Worm (Caenorhabditis elegans) whole organism, young adult: ENCODE data around the gene Y105C5B.20.
"Not testable (repeated sequence)": the region's sequence is repeated elsewhere in the genome, so short reads cannot be mapped to it uniquely, and the experiment has no call there.

Experiments
- B0019.2 ChIP-seq: fragments of 200-800 bp; sonication (Bioruptor generic); conservative IDR thresholded peaks from 2 replicates; pipeline ENCODE4 v1.3.6; 2022; ENCODE audit warnings: missing genetic modification reagents, missing genetic modification characterization, missing compliant biosample characterization
- B0261.1 ChIP-seq: sonication (generic microtip); optimal IDR thresholded peaks from 2 replicates; lab custom pipeline; 2016; ENCODE audit warnings: mild to moderate bottlenecking, missing genetic modification characterization, moderate library complexity, missing compliant biosample characterization
- C06A6.2 ChIP-seq: fragments of 200-800 bp; sonication (Bioruptor generic); conservative IDR thresholded peaks from 2 replicates; pipeline ENCODE4 v1.3.6; 2022; ENCODE audit warnings: missing genetic modification characterization, missing compliant biosample characterization
- D2030.7 ChIP-seq: fragments of 200-800 bp; sonication (Bioruptor generic); IDR thresholded peaks from 2 replicates; pipeline ENCODE4 v1.3.6; 2022; ENCODE audit warnings: missing genetic modification reagents, missing genetic modification characterization, missing compliant biosample characterization
- F22D6.2 ChIP-seq: sonication (generic microtip); optimal IDR thresholded peaks from 2 replicates; lab custom pipeline; 2016; ENCODE audit warnings: mild to moderate bottlenecking, missing genetic modification characterization, missing compliant biosample characterization
- F23B12.7 ChIP-seq: sonication (generic microtip); optimal IDR thresholded peaks from 2 replicates; lab custom pipeline; 2017; ENCODE audit warnings: missing genetic modification characterization, mild to moderate bottlenecking, missing compliant biosample characterization, antibody characterized with exemption, moderate library complexity; ENCODE audit not compliant: insufficient read depth
- F39B2.1 ChIP-seq: fragments of 200-800 bp; sonication (Bioruptor generic); IDR thresholded peaks from 2 replicates; pipeline ENCODE4 v1.3.6; 2022; ENCODE audit warnings: missing genetic modification reagents, missing genetic modification characterization, missing compliant biosample characterization
- F55B11.4 ChIP-seq: sonication (generic microtip); optimal IDR thresholded peaks from 2 replicates; lab custom pipeline; 2016; ENCODE audit warnings: missing compliant biosample characterization, missing genetic modification characterization, borderline replicate concordance; ENCODE audit not compliant: insufficient read depth
- T26A5.8 ChIP-seq: sonication (generic microtip); optimal IDR thresholded peaks from 2 replicates; lab custom pipeline; 2016; ENCODE audit warnings: missing genetic modification characterization, missing compliant biosample characterization
- Y53F4B.3 ChIP-seq: fragments of 200-800 bp; sonication (Bioruptor generic); IDR thresholded peaks from 2 replicates; pipeline ENCODE4 v1.3.6; 2022; ENCODE audit warnings: missing genetic modification reagents, missing genetic modification characterization, missing compliant biosample characterization
- Y53G8AR.9 ChIP-seq: fragments of 200-800 bp; sonication (Bioruptor generic); conservative IDR thresholded peaks from 2 replicates; pipeline ENCODE4 v1.3.6; 2022; ENCODE audit warnings: missing genetic modification reagents, missing genetic modification characterization, missing compliant biosample characterization
- Y67H2A.10 ChIP-seq: fragments of 200-800 bp; sonication (Bioruptor generic); conservative IDR thresholded peaks from 2 replicates; pipeline ENCODE4 v1.3.6; 2022; ENCODE audit warnings: missing genetic modification reagents, missing genetic modification characterization, missing compliant biosample characterization
- attf-6 ChIP-seq: fragments of 200-800 bp; sonication (Bioruptor generic); IDR thresholded peaks from 2 replicates; pipeline ENCODE4 v1.3.6; 2022; ENCODE audit warnings: missing genetic modification reagents, missing genetic modification characterization, missing compliant biosample characterization
- bed-2 ChIP-seq: fragments of 200-800 bp; sonication (Bioruptor generic); IDR thresholded peaks from 2 replicates; pipeline ENCODE4 v1.3.6; 2022; ENCODE audit warnings: missing genetic modification reagents, missing genetic modification characterization, missing compliant biosample characterization
- ceh-40 ChIP-seq: fragments of 200-800 bp; sonication (Bioruptor generic); IDR thresholded peaks from 2 replicates; pipeline ENCODE4 v1.3.6; 2022; ENCODE audit warnings: missing genetic modification characterization, missing compliant biosample characterization
- chd-7 ChIP-seq: sonication (generic microtip); optimal IDR thresholded peaks from 2 replicates; lab custom pipeline; 2016; ENCODE audit warnings: mild to moderate bottlenecking, missing genetic modification characterization, moderate library complexity, missing compliant biosample characterization
- dox-1 ChIP-seq: fragments of 200-800 bp; sonication (Bioruptor generic); IDR thresholded peaks from 2 replicates; pipeline ENCODE4 v1.3.6; 2022; ENCODE audit warnings: missing genetic modification reagents, missing genetic modification characterization, missing compliant biosample characterization
- dpl-1 ChIP-seq: fragments of 150-350 bp; optimal IDR thresholded peaks from 2 replicates; lab custom pipeline; 2014; ENCODE audit warnings: missing biosample characterization, missing genetic modification reagents, missing genetic modification characterization
- efl-1 ChIP-seq: fragments of 150-350 bp; optimal IDR thresholded peaks from 2 replicates; lab custom pipeline; 2014; ENCODE audit warnings: missing biosample characterization, missing genetic modification reagents, missing genetic modification characterization
- egl-18 ChIP-seq: fragments of 200-800 bp; sonication (Bioruptor generic); IDR thresholded peaks from 2 replicates; pipeline ENCODE4 v1.3.6; 2022; ENCODE audit warnings: missing genetic modification reagents, missing genetic modification characterization, missing compliant biosample characterization
- egl-44 ChIP-seq: fragments of 200-800 bp; sonication (Bioruptor generic); IDR thresholded peaks from 2 replicates; pipeline ENCODE4 v1.3.6; 2022; ENCODE audit warnings: missing genetic modification reagents, missing genetic modification characterization, missing compliant biosample characterization
- ekl-4 ChIP-seq: fragments of 200-800 bp; sonication (Bioruptor generic); IDR thresholded peaks from 2 replicates; pipeline ENCODE4 v1.3.6; 2022; ENCODE audit warnings: missing genetic modification reagents, missing genetic modification characterization, missing compliant biosample characterization
- hmg-1.2 ChIP-seq: fragments of 200-800 bp; sonication (Bioruptor generic); IDR thresholded peaks from 2 replicates; pipeline ENCODE4 v1.3.6; 2022; ENCODE audit warnings: missing genetic modification reagents, missing genetic modification characterization, missing compliant biosample characterization
- hrde-1 ChIP-seq: sonication (generic microtip); optimal IDR thresholded peaks from 2 replicates; lab custom pipeline; 2016; ENCODE audit warnings: missing genetic modification characterization, mild to moderate bottlenecking, missing compliant biosample characterization, moderate library complexity, missing genotype, missing genetic modification reagents, borderline replicate concordance
- hsf-1 ChIP-seq: fragments of 200-800 bp; sonication (Bioruptor generic); IDR thresholded peaks from 2 replicates; pipeline ENCODE4 v1.3.6; 2022; ENCODE audit warnings: missing genetic modification reagents, missing genetic modification characterization, missing compliant biosample characterization
- let-607 ChIP-seq, 2 experiments: fragments of 200-800 bp in 1 of 2; sonication (Bioruptor generic) in 1 of 2; sonication (generic microtip) in 1 of 2; optimal IDR thresholded peaks; 2 replicates each; lab custom pipeline; 2016 to 2018; ENCODE audit warnings: mild to moderate bottlenecking in 2 of 2, missing compliant biosample characterization in 2 of 2, missing genetic modification characterization in 2 of 2, moderate library complexity in 2 of 2, missing genotype in 1 of 2
- lsy-27 ChIP-seq: sonication (generic microtip); optimal IDR thresholded peaks from 2 replicates; lab custom pipeline; 2017; ENCODE audit warnings: missing genetic modification characterization, mild to moderate bottlenecking, missing compliant biosample characterization, antibody characterized with exemption, missing genotype, borderline replicate concordance; ENCODE audit not compliant: insufficient read depth
- madf-3 ChIP-seq: fragments of 200-800 bp; sonication (Bioruptor generic); IDR thresholded peaks from 2 replicates; pipeline ENCODE4 v1.3.6; 2022; ENCODE audit warnings: missing genetic modification reagents, missing genetic modification characterization, missing compliant biosample characterization
- mes-4 ChIP-seq: sonication (generic microtip); optimal IDR thresholded peaks from 2 replicates; lab custom pipeline; 2016; ENCODE audit warnings: missing genotype, missing genetic modification characterization, missing compliant biosample characterization
- nhr-179 ChIP-seq: sonication (generic microtip); optimal IDR thresholded peaks from 2 replicates; lab custom pipeline; 2016; ENCODE audit warnings: mild to moderate bottlenecking, missing genetic modification characterization, missing compliant biosample characterization
- nhr-27 ChIP-seq: fragments of 200-800 bp; sonication (Bioruptor generic); optimal IDR thresholded peaks from 2 replicates; lab custom pipeline; 2018; ENCODE audit warnings: mild to moderate bottlenecking, missing genetic modification characterization, moderate library complexity, missing compliant biosample characterization
- rpc-1 ChIP-seq, 2 experiments: fragments of 150-350 bp in 1 of 2; sonication (generic microtip) in 1 of 2; optimal IDR thresholded peaks; 2 replicates each; lab custom pipeline; 2014 to 2018; ENCODE audit warnings: missing biosample characterization in 1 of 2, missing genetic modification characterization in 1 of 2, missing genetic modification reagents in 1 of 2, missing genotype in 1 of 2
- sdz-38 ChIP-seq: sonication (generic microtip); optimal IDR thresholded peaks from 2 replicates; lab custom pipeline; 2016; ENCODE audit warnings: missing genotype, missing genetic modification characterization, missing compliant biosample characterization
- snpc-1.1 ChIP-seq: sonication (generic microtip); optimal IDR thresholded peaks from 2 replicates; lab custom pipeline; 2017; ENCODE audit warnings: missing genetic modification characterization, mild to moderate bottlenecking, missing compliant biosample characterization, antibody characterized with exemption, moderate library complexity, missing genotype, missing genetic modification reagents; ENCODE audit not compliant: insufficient read depth
- snpc-4 ChIP-seq, 5 experiments: fragments of 150-350 bp in 1 of 5; sonication (generic microtip) in 4 of 5; optimal IDR thresholded peaks; 2 replicates each; lab custom pipeline; 2014 to 2018; ENCODE audit warnings: missing genetic modification characterization in 5 of 5, missing biosample characterization in 3 of 5, antibody characterized with exemption in 2 of 5, mild to moderate bottlenecking in 2 of 5, missing compliant biosample characterization in 2 of 5, missing genotype in 2 of 5, moderate library complexity in 2 of 5, missing genetic modification reagents in 1 of 5
- tbp1 ChIP-seq: fragments of 200-800 bp; sonication (Bioruptor generic); optimal IDR thresholded peaks from 2 replicates; lab custom pipeline; 2018; ENCODE audit warnings: mild to moderate bottlenecking, missing genetic modification characterization, missing compliant biosample characterization
- zim-3 ChIP-seq: sonication (generic microtip); optimal IDR thresholded peaks from 2 replicates; lab custom pipeline; 2017; ENCODE audit warnings: mild to moderate bottlenecking, missing genetic modification characterization, moderate library complexity, missing compliant biosample characterization

Gene Y105C5B.20

ce11 chrIV:16035109-16035508 lies 40.7 kb upstream of the Y105C5B.20 start:
- no peak for TF ChIP-seq snpc-4 (GFP tag; optimal IDR thresholded peaks at IDR 0.05; lab: Kevin White, UChicago)
- peak in 3 of 4 experiments; percentile 58 to 76 (median 67) for TF ChIP-seq snpc-4 (tag; optimal IDR thresholded peaks at IDR 0.05; lab: Kevin White, UChicago)
- no peak for TF ChIP-seq dpl-1 (GFP tag; lab: Kevin White, UChicago)
- no peak for TF ChIP-seq ceh-40 (GFP tag; lab: Robert Waterston, UW)
- no peak for TF ChIP-seq Y53G8AR.9 (GFP tag; lab: Robert Waterston, UW)
- TF ChIP-seq attf-6 (GFP tag; lab: Robert Waterston, UW) = peak; percentile 86
- TF ChIP-seq F39B2.1 = no peak
- TF ChIP-seq bed-2 (GFP tag; lab: Robert Waterston, UW) = no peak
- no peak for TF ChIP-seq C06A6.2 (GFP tag; lab: Robert Waterston, UW)
- TF ChIP-seq efl-1 = no peak
- TF ChIP-seq egl-18 = no peak
- TF ChIP-seq chd-7 (tag; lab: Kevin White, UChicago) = no peak
- no peak for TF ChIP-seq Y53F4B.3 (GFP tag; lab: Robert Waterston, UW)
- TF ChIP-seq Y67H2A.10 (GFP tag; lab: Robert Waterston, UW) = no peak
- TF ChIP-seq let-607 (tag; optimal IDR thresholded peaks at IDR 0.05; lab: Kevin White, UChicago) = no peak
- TF ChIP-seq lsy-27 (tag; lab: Kevin White, UChicago) = no peak

- TF ChIP-seq F22D6.2 (tag; lab: Kevin White, UChicago) = no peak
- TF ChIP-seq, all 124 proteins: peak for 0
These were observed 39.9 kb upstream of the Y105C5B.20 start for ce11 chrIV:16034346-16034745.

- TF ChIP-seq snpc-4 (GFP tag; optimal IDR thresholded peaks at IDR 0.05; lab: Kevin White, UChicago) = not testable (repeated sequence)
- peak in 1 of 4 experiments; percentile 87 for TF ChIP-seq snpc-4 (tag; optimal IDR thresholded peaks at IDR 0.05; lab: Kevin White, UChicago)
- TF ChIP-seq B0261.1 (tag; lab: Kevin White, UChicago) = peak; percentile 30
- TF ChIP-seq hmg-1.2 (GFP tag; lab: Robert Waterston, UW) = peak; percentile 93
- 0 out of 2 replicates have a peak, but pooled peaks have one; percentile 30 for TF ChIP-seq D2030.7 (GFP tag; lab: Robert Waterston, UW)
- peak; percentile 96 for TF ChIP-seq attf-6 (GFP tag; lab: Robert Waterston, UW)
- TF ChIP-seq hsf-1 (GFP tag; lab: Robert Waterston, UW) = 0 out of 2 replicates have a peak, but pooled peaks have one; percentile 33
- peak; percentile 68 for TF ChIP-seq tbp1 (GFP tag; lab: Kevin White, UChicago)
- TF ChIP-seq rpc-1 (optimal IDR thresholded peaks at IDR 0.05; lab: Kevin White, UChicago) = peak; percentile 9
- TF ChIP-seq rpc-1 (tag; optimal IDR thresholded peaks at IDR 0.05; lab: Kevin White, UChicago) = peak; percentile 52
These were observed 36.5 kb upstream of the Y105C5B.20 start for ce11 chrIV:16030854-16031373.

- no peak for TF ChIP-seq snpc-4 (GFP tag; optimal IDR thresholded peaks at IDR 0.05; lab: Kevin White, UChicago)
- TF ChIP-seq snpc-4 (tag; optimal IDR thresholded peaks at IDR 0.05; lab: Kevin White, UChicago) = peak; percentile 14 to 74 (median 62)
- TF ChIP-seq ekl-4 (GFP tag; lab: Robert Waterston, UW) = no peak
- TF ChIP-seq, all 124 proteins: peak for 1
These were observed 34.1 kb upstream of the Y105C5B.20 start for ce11 chrIV:16028475-16028874.

ce11 chrIV:16026747-16027146 lies 32.3 kb upstream of the Y105C5B.20 start, which contains the start of gene jac-1:
TSS of gene jac-1 (minus strand) at chrIV:16026847.
- TF ChIP-seq Y53F4B.3 (GFP tag; lab: Robert Waterston, UW) (no peak), egl-44 (no peak), madf-3 (no peak), F39B2.1 (no peak), snpc-1.1 (no peak), T26A5.8 (tag; lab: Kevin White, UChicago) (no peak), zim-3 (tag; lab: Kevin White, UChicago) (no peak), F55B11.4 (tag; lab: Kevin White, UChicago) (no peak), dox-1 (no peak), F23B12.7 (tag; lab: Kevin White, UChicago) (no peak), hmg-1.2 (GFP tag; lab: Robert Waterston, UW) (no peak), egl-18 (no peak), mes-4 (no peak), B0019.2 (GFP tag; lab: Robert Waterston, UW) (no peak), sdz-38 (no peak), nhr-27 (no peak), lsy-27 (tag; lab: Kevin White, UChicago) (no peak), F22D6.2 (tag; lab: Kevin White, UChicago) (no peak), hrde-1 (tag; lab: Kevin White, UChicago) (no peak), nhr-179 (no peak)
- TF ChIP-seq, all 124 proteins: peak for 0
